Fruit fly (Drosophila melanogaster) Kc167 (cell line): ENCODE measurements around the gene Nhe1.

Experiments
- Myc ChIP-seq: fragments of >200 bp; optimal IDR thresholded peaks from 2 replicates; lab custom pipeline; 2017; ENCODE audit warnings: missing external identifiers
- Sin3A ChIP-seq: fragments of >200 bp; optimal IDR thresholded peaks from 2 replicates; lab custom pipeline; 2018; ENCODE audit warnings: missing external identifiers
- h ChIP-seq: fragments of >200 bp; optimal IDR thresholded peaks from 3 replicates; lab custom pipeline; 2018; ENCODE audit warnings: missing external identifiers
- insv ChIP-seq: fragments of >200 bp; optimal IDR thresholded peaks from 3 replicates; lab custom pipeline; 2018; ENCODE audit warnings: missing external identifiers
- psq ChIP-seq: fragments of >200 bp; optimal IDR thresholded peaks from 2 replicates; lab custom pipeline; 2017; ENCODE audit warnings: missing external identifiers
- ttk ChIP-seq: sonication (Bioruptor generic); optimal IDR thresholded peaks from 2 replicates; lab custom pipeline; 2017; ENCODE audit warnings: missing external identifiers

Gene Nhe1

dm6 chr2L:76048-76447 lies 30.5 kb downstream of the Nhe1 start, which contains the start of gene CG11374:
Gene CG11374 (plus strand): TSS chr2L:76348.
- no peak for TF ChIP-seq psq (lab: Kevin White, UChicago)
- no peak for TF ChIP-seq insv (lab: Kevin White, UChicago)
- TF ChIP-seq Myc, result no peak

- TF ChIP-seq psq (lab: Kevin White, UChicago), result no peak
- TF ChIP-seq Myc, result no peak
- no peak for TF ChIP-seq h (lab: Kevin White, UChicago)
- TF ChIP-seq insv (lab: Kevin White, UChicago), result no peak
- no peak for TF ChIP-seq Sin3A (lab: Kevin White, UChicago)
- no peak for TF ChIP-seq ttk (lab: Kevin White, UChicago)
These were observed 32.7 kb downstream of the Nhe1 start for dm6 chr2L:73760-74388.

- TF ChIP-seq h (lab: Kevin White, UChicago) (no peak), psq (lab: Kevin White, UChicago) (peak; percentile 27)
These were observed 33.6 kb downstream of the Nhe1 start for dm6 chr2L:72752-73435.

- no peak for TF ChIP-seq Sin3A (lab: Kevin White, UChicago)
- no peak for TF ChIP-seq Myc
- TF ChIP-seq ttk (lab: Kevin White, UChicago), result no peak
- no peak for TF ChIP-seq h (lab: Kevin White, UChicago)
- no peak for TF ChIP-seq psq (lab: Kevin White, UChicago)
- no peak for TF ChIP-seq insv (lab: Kevin White, UChicago)
These were observed 34.4 kb downstream of the Nhe1 start for dm6 chr2L:71869-72751.

dm6 chr2L:71457-71856 lies 35.1 kb downstream of the Nhe1 start, which contains the start of gene galectin:
Gene galectin (plus strand): TSS chr2L:71757.
- TF ChIP-seq psq (lab: Kevin White, UChicago) (no peak), h (lab: Kevin White, UChicago) (no peak)

dm6 chr2L:69560-69959 lies 37.0 kb downstream of the Nhe1 start:
- TF ChIP-seq psq (lab: Kevin White, UChicago), result no peak
- no peak for TF ChIP-seq Myc
- TF ChIP-seq h (lab: Kevin White, UChicago), result no peak
- no peak for TF ChIP-seq insv (lab: Kevin White, UChicago)
- no peak for TF ChIP-seq ttk (lab: Kevin White, UChicago)
- TF ChIP-seq Sin3A (lab: Kevin White, UChicago), result no peak

- TF ChIP-seq h (lab: Kevin White, UChicago), result no peak
These were observed 39.3 kb downstream of the Nhe1 start for dm6 chr2L:67279-67657.

dm6 chr2L:66369-67278 lies 39.9 kb downstream of the Nhe1 start, which contains the start of gene dbr:
Gene dbr (plus strand): TSS chr2L:66482.
- no peak for TF ChIP-seq h (lab: Kevin White, UChicago)
- no peak for TF ChIP-seq Sin3A (lab: Kevin White, UChicago)
- TF ChIP-seq ttk (lab: Kevin White, UChicago), result no peak
- TF ChIP-seq psq (lab: Kevin White, UChicago), result no peak
- no peak for TF ChIP-seq insv (lab: Kevin White, UChicago)

dm6 chr2L:65354-65949 lies 41.1 kb downstream of the Nhe1 start, which contains the start of gene Cda5:
Gene Cda5 (minus strand): TSS chr2L:65404.
- TF ChIP-seq insv (lab: Kevin White, UChicago), result no peak
- no peak for TF ChIP-seq Myc
- TF ChIP-seq psq (lab: Kevin White, UChicago), result no peak
- TF ChIP-seq ttk (lab: Kevin White, UChicago), result no peak
- TF ChIP-seq h (lab: Kevin White, UChicago), result no peak
- no peak for TF ChIP-seq Sin3A (lab: Kevin White, UChicago)

dm6 chr2L:59058-59603 lies 47.4 kb downstream of the Nhe1 start:
- no peak for TF ChIP-seq insv (lab: Kevin White, UChicago)
- no peak for TF ChIP-seq Sin3A (lab: Kevin White, UChicago)
- TF ChIP-seq h (lab: Kevin White, UChicago), result no peak
- TF ChIP-seq ttk (lab: Kevin White, UChicago), result no peak
- no peak for TF ChIP-seq psq (lab: Kevin White, UChicago)
- no peak for TF ChIP-seq Myc

dm6 chr2L:56865-57264 lies 49.7 kb downstream of the Nhe1 start:
- TF ChIP-seq insv (lab: Kevin White, UChicago) (no peak), psq (lab: Kevin White, UChicago) (no peak)
